Fruit fly (Drosophila melanogaster): ENCODE results near the gene CG18404.
A peak's percentile ranks its signal among the peaks of the same experiment; 100 is the strongest.

CG18404 gene

DNA sequence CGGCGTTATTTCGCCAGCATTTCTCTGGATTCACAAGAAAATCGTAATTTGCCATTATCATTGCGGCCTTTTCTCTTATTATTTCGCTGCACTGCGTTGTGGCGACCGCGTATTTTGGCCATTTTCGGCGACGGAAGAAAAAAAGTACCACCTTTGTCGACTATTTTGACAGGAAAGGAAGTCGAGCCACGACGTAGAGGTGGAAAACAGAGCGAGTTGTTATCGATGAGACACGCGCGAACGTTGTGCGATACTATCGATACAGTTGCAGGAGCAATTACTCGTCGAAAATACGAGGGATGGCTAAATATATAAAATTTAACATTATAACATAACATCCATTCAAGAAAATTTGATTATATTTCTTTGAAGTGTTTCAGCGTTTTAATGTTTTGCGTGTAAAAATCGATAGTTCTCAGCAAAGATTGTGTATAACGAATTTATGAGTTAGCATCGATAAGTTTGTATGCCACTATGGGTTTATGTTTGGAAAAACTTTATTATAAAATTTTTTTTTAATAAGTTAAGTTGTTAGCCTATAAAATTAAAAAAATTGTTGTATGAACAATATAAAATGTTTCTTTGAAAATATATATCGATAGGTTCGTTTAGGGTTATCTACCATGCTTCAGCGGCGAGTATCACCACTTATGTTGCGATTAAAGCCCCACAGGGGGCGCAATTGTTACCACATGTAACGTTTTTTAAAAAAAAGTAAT is 44.1 kb upstream of the CG18404 start, which contains the start of gene RpS7 (continued):
- no peak for TF ChIP-seq dati (GFP tag; IDR thresholded peaks at IDR 0.05)
- no peak for TF ChIP-seq hth (optimal IDR thresholded peaks at IDR 0.05)
- peak; percentile 89 for TF ChIP-seq Myb (GFP tag; optimal IDR thresholded peaks at IDR 0.05)
- peak; percentile 48 for TF ChIP-seq CG9797 (GFP tag; optimal IDR thresholded peaks at IDR 0.05)
- TF ChIP-seq gsb (GFP tag; IDR thresholded peaks at IDR 0.05), result peak; percentile 71
- TF ChIP-seq Adf1 (GFP tag; IDR thresholded peaks at IDR 0.05), result peak; percentile 53
- TF ChIP-seq CG11723 (GFP tag; optimal IDR thresholded peaks at IDR 0.05), result peak; percentile 60
- peak; percentile 98 for TF ChIP-seq CG16813 (GFP tag; IDR thresholded peaks at IDR 0.05; ENCODE audit: partially characterized antibody)
- TF ChIP-seq Hmx (GFP tag; optimal IDR thresholded peaks at IDR 0.05), result no peak
- no peak for TF ChIP-seq Doc2 (GFP tag; IDR thresholded peaks at IDR 0.05)
- TF ChIP-seq CG14667 (GFP tag; IDR thresholded peaks at IDR 0.05), result no peak
- TF ChIP-seq chn (GFP tag; optimal IDR thresholded peaks at IDR 0.05), result peak; percentile 45
- peak; percentile 81 for TF ChIP-seq CG6813 (GFP tag; optimal IDR thresholded peaks at IDR 0.05)
- peak; percentile 82 for TF ChIP-seq Dbx (GFP tag; IDR thresholded peaks at IDR 0.05)
- peak; percentile 65 for TF ChIP-seq bowl (GFP tag; IDR thresholded peaks at IDR 0.05)
- peak; percentile 67; the same call in 1 of the 3 replicates for TF ChIP-seq CG6175 (GFP tag; IDR thresholded peaks at IDR 0.05)
- peak; percentile 89 for TF ChIP-seq hbn (GFP tag; IDR thresholded peaks at IDR 0.05; ENCODE audit: partially characterized antibody)
- TF ChIP-seq Optix (GFP tag; IDR thresholded peaks at IDR 0.05), result peak; percentile 69; the same call in 2 of the 3 replicates
- TF ChIP-seq onecut (GFP tag; IDR thresholded peaks at IDR 0.05), result peak; percentile 80
- TF ChIP-seq sr (GFP tag; IDR thresholded peaks at IDR 0.05), result no peak; the same call in 1 of the 3 replicates
- peak; percentile 92 for TF ChIP-seq CTCF (GFP tag; optimal IDR thresholded peaks at IDR 0.05)
- no peak for TF ChIP-seq cas (GFP tag; IDR thresholded peaks at IDR 0.05)
- peak; percentile 53; the same call in 2 of the 3 replicates for TF ChIP-seq CG11093 (GFP tag; IDR thresholded peaks at IDR 0.05)
- no peak for TF ChIP-seq CG7786 (GFP tag; optimal IDR thresholded peaks at IDR 0.05)
- TF ChIP-seq Sin3A (optimal IDR thresholded peaks at IDR 0.05), result peak; percentile 73
- peak; percentile 96 for TF ChIP-seq HLH4C (GFP tag; IDR thresholded peaks at IDR 0.05; ENCODE audit: partially characterized antibody)
- TF ChIP-seq slbo (GFP tag; IDR thresholded peaks at IDR 0.05), result peak; percentile 80
- peak; percentile 94 for TF ChIP-seq CG6791 (GFP tag; IDR thresholded peaks at IDR 0.05; ENCODE audit: partially characterized antibody)
- peak; percentile 38 for TF ChIP-seq Hr3 (GFP tag; optimal IDR thresholded peaks at IDR 0.05)
- peak; percentile 73 for TF ChIP-seq CG15514 (GFP tag; optimal IDR thresholded peaks at IDR 0.05)
- peak; percentile 75; the same call in 1 of the 3 replicates for TF ChIP-seq CG2199 (GFP tag; IDR thresholded peaks at IDR 0.05)
- TF ChIP-seq seq (GFP tag; IDR thresholded peaks at IDR 0.05), result peak; percentile 50
- TF ChIP-seq CG34376 (GFP tag; optimal IDR thresholded peaks at IDR 0.05), result peak; percentile 92
- TF ChIP-seq ssp (GFP tag; IDR thresholded peaks at IDR 0.05), result peak; percentile 39; the same call in 1 of the 2 replicates
- peak; percentile 70 for TF ChIP-seq CG7839 (tag; optimal IDR thresholded peaks at IDR 0.05)
- peak; percentile 44; the same call in 1 of the 2 replicates for TF ChIP-seq E2f2 (GFP tag; IDR thresholded peaks at IDR 0.05)
- TF ChIP-seq tup (GFP tag; optimal IDR thresholded peaks at IDR 0.05), result no peak
- no peak for TF ChIP-seq CG7745 (tag; optimal IDR thresholded peaks at IDR 0.05)
- peak; percentile 50 for TF ChIP-seq Mad (GFP tag; optimal IDR thresholded peaks at IDR 0.05)
- peak; percentile 85 for TF ChIP-seq CG12071 (GFP tag; optimal IDR thresholded peaks at IDR 0.05)
- TF ChIP-seq CG1602 (GFP tag; optimal IDR thresholded peaks at IDR 0.05), result no peak
- TF ChIP-seq CG8478 (optimal IDR thresholded peaks at IDR 0.05), result no peak
- TF ChIP-seq ems (GFP tag; optimal IDR thresholded peaks at IDR 0.05), result no peak
- TF ChIP-seq wor (GFP tag; IDR thresholded peaks at IDR 0.05), result peak; percentile 29; the same call in 1 of the 2 replicates
- TF ChIP-seq her (GFP tag; optimal IDR thresholded peaks at IDR 0.05), result peak; percentile 96
- peak; percentile 61 for TF ChIP-seq CG32772 (GFP tag; IDR thresholded peaks at IDR 0.05)
- peak; percentile 98 for TF ChIP-seq Ets97D (GFP tag; optimal IDR thresholded peaks at IDR 0.05)
- peak; percentile 91 for TF ChIP-seq CG11456 (GFP tag; IDR thresholded peaks at IDR 0.05)
- TF ChIP-seq CG12155 (GFP tag; optimal IDR thresholded peaks at IDR 0.05), result peak; percentile 72
- TF ChIP-seq Lim3 (GFP tag; IDR thresholded peaks at IDR 0.05), result no peak
- TF ChIP-seq hkb (optimal IDR thresholded peaks at IDR 0.05), result peak; percentile 36
- peak; percentile 81 for TF ChIP-seq hkb (GFP tag; IDR thresholded peaks at IDR 0.05)

Measured in whole organism, embryonic.